Fruit fly (Drosophila melanogaster): ENCODE results near the gene CtsB.

The CtsB gene

dm6 chrX:13740062-13740461 is 41.9 kb downstream of the CtsB start (continued):
- TF ChIP-seq Dek (tag; optimal IDR thresholded peaks at IDR 0.05) (peak; percentile 76), Doc2 (GFP tag; IDR thresholded peaks at IDR 0.05) (no peak), Atf3 (GFP tag; optimal IDR thresholded peaks at IDR 0.05) (peak; percentile 58), CG15011 (GFP tag; optimal IDR thresholded peaks at IDR 0.05) (peak; percentile 45), tio (GFP tag; optimal IDR thresholded peaks at IDR 0.05) (no peak), Fer1 (GFP tag; optimal IDR thresholded peaks at IDR 0.05) (peak; percentile 80), Side (GFP tag; optimal IDR thresholded peaks at IDR 0.05) (peak; percentile 80), Hr3 (GFP tag; optimal IDR thresholded peaks at IDR 0.05) (peak; percentile 64), NFAT (GFP tag; IDR thresholded peaks at IDR 0.05) (peak; percentile 93), hbn (GFP tag; IDR thresholded peaks at IDR 0.05; ENCODE audit: partially characterized antibody) (no peak), gt (GFP tag; IDR thresholded peaks at IDR 0.05) (peak; percentile 51; the same call in 1 of the 2 replicates), Bdp1 (GFP tag; optimal IDR thresholded peaks at IDR 0.05) (peak; percentile 49), HHEX (GFP tag; optimal IDR thresholded peaks at IDR 0.05) (peak; percentile 80), bsh (GFP tag; optimal IDR thresholded peaks at IDR 0.05) (peak; percentile 75 to 83), chinmo (GFP tag; IDR thresholded peaks at IDR 0.05; ENCODE audit: partially characterized antibody) (no peak), Nf-YC (tag; optimal IDR thresholded peaks at IDR 0.05) (peak; percentile 63), CG1529 (GFP tag; optimal IDR thresholded peaks at IDR 0.05) (peak; percentile 37), unpg (GFP tag; optimal IDR thresholded peaks at IDR 0.05) (peak; percentile 72), CG4360 (GFP tag; IDR thresholded peaks at IDR 0.05) (no peak), sens-2 (GFP tag; IDR thresholded peaks at IDR 0.05) (peak; percentile 55; the same call in 1 of the 2 replicates), pb (GFP tag; optimal IDR thresholded peaks at IDR 0.05) (no peak), Hr39 (optimal IDR thresholded peaks at IDR 0.05) (no peak), CG2129 (GFP tag; IDR thresholded peaks at IDR 0.05; ENCODE audit: partially characterized antibody) (no peak), seq (GFP tag; IDR thresholded peaks at IDR 0.05) (peak; percentile 70), CG8281 (tag; optimal IDR thresholded peaks at IDR 0.05) (peak; percentile 16), repo (GFP tag; optimal IDR thresholded peaks at IDR 0.05) (peak; percentile 69), odd (GFP tag; optimal IDR thresholded peaks at IDR 0.05) (peak; percentile 70), ab (GFP tag; optimal IDR thresholded peaks at IDR 0.05) (peak; percentile 75), Stat92E (GFP tag; optimal IDR thresholded peaks at IDR 0.05) (no peak), CG12744 (GFP tag; optimal IDR thresholded peaks at IDR 0.05) (peak; percentile 78), ERR (GFP tag; optimal IDR thresholded peaks at IDR 0.05) (no peak), CG15696 (tag; optimal IDR thresholded peaks at IDR 0.05) (peak; percentile 57), CG12071 (GFP tag; optimal IDR thresholded peaks at IDR 0.05) (peak; percentile 85), NK7.1 (GFP tag; optimal IDR thresholded peaks at IDR 0.05) (peak; percentile 38), CG5953 (GFP tag; IDR thresholded peaks at IDR 0.05) (peak; percentile 78), Hsf (GFP tag; optimal IDR thresholded peaks at IDR 0.05) (peak; percentile 80), Neu2 (GFP tag; optimal IDR thresholded peaks at IDR 0.05; ENCODE audit: borderline replicate concordance) (no peak), CG33557 (GFP tag; optimal IDR thresholded peaks at IDR 0.05) (peak; percentile 21), lilli (GFP tag; optimal IDR thresholded peaks at IDR 0.05) (peak; percentile 82), CG12942 (GFP tag; optimal IDR thresholded peaks at IDR 0.05) (peak; percentile 61), amos (GFP tag; IDR thresholded peaks at IDR 0.05; ENCODE audit: partially characterized antibody) (no peak), kah (GFP tag; optimal IDR thresholded peaks at IDR 0.05) (peak; percentile 56), CG5180 (GFP tag; optimal IDR thresholded peaks at IDR 0.05) (peak; percentile 67), pros (GFP tag; optimal IDR thresholded peaks at IDR 0.05) (no peak), CG17361 (GFP tag; IDR thresholded peaks at IDR 0.05) (no peak; the same call in 2 of the 3 replicates), Ets97D (GFP tag; optimal IDR thresholded peaks at IDR 0.05) (no peak), zf30C (GFP tag; optimal IDR thresholded peaks at IDR 0.05) (no peak), Vsx1 (GFP tag; optimal IDR thresholded peaks at IDR 0.05) (peak; percentile 31), croc (GFP tag; conservative IDR thresholded peaks at IDR 0.05) (peak; percentile 34; the same call in 1 of the 3 replicates), Taf1 (GFP tag; IDR thresholded peaks at IDR 0.05) (peak; percentile 57; the same call in 1 of the 2 replicates)
